Fruit fly (Drosophila melanogaster) Kc167 (cell line): ENCODE data around the gene ATP6AP2.

Source experiments
- Myc ChIP-seq: fragments of >200 bp; optimal IDR thresholded peaks from 2 replicates; lab custom pipeline; 2017; ENCODE audit warnings: missing external identifiers
- Sin3A ChIP-seq: fragments of >200 bp; optimal IDR thresholded peaks from 2 replicates; lab custom pipeline; 2018; ENCODE audit warnings: missing external identifiers
- h ChIP-seq: fragments of >200 bp; optimal IDR thresholded peaks from 3 replicates; lab custom pipeline; 2018; ENCODE audit warnings: missing external identifiers
- insv ChIP-seq: fragments of >200 bp; optimal IDR thresholded peaks from 3 replicates; lab custom pipeline; 2018; ENCODE audit warnings: missing external identifiers
- psq ChIP-seq: fragments of >200 bp; optimal IDR thresholded peaks from 2 replicates; lab custom pipeline; 2017; ENCODE audit warnings: missing external identifiers
- ttk ChIP-seq: sonication (Bioruptor generic); optimal IDR thresholded peaks from 2 replicates; lab custom pipeline; 2017; ENCODE audit warnings: missing external identifiers

- TF ChIP-seq Myc (lab: Kevin White, UChicago) (no peak), h (lab: Kevin White, UChicago) (no peak), Sin3A (lab: Kevin White, UChicago) (no peak), psq (lab: Kevin White, UChicago) (no peak), ttk (lab: Kevin White, UChicago) (no peak), insv (lab: Kevin White, UChicago) (no peak)
Observed at dm6 chr3R:9249736-9250044, 10.7 kb upstream of the ATP6AP2 start.
